Fruit fly (Drosophila melanogaster): ENCODE measurements around the gene CG45489.
A peak's percentile ranks its signal among the peaks of the same experiment; 100 is the strongest.

CG45489 gene

dm6 chrX:19886936-19887934, 41.7 kb downstream of the CG45489 start (continued):
- TF ChIP-seq CG34406 (GFP tag; optimal IDR thresholded peaks at IDR 0.05) (peak; percentile 21), CG8119 (GFP tag; IDR thresholded peaks at IDR 0.05) (peak; percentile 69), vri (GFP tag; optimal IDR thresholded peaks at IDR 0.05) (peak; percentile 95), OdsH (GFP tag; optimal IDR thresholded peaks at IDR 0.05) (peak; percentile 17), cyc (GFP tag; optimal IDR thresholded peaks at IDR 0.05) (peak; percentile 2), CG6792 (GFP tag; optimal IDR thresholded peaks at IDR 0.05) (peak; percentile 16), Ets96B (tag; optimal IDR thresholded peaks at IDR 0.05) (no peak), CG11762 (GFP tag; optimal IDR thresholded peaks at IDR 0.05; ENCODE audit: insufficient read depth) (peak; percentile 55), CG10631 (GFP tag; optimal IDR thresholded peaks at IDR 0.05) (peak; percentile 15), Sox102F (GFP tag; optimal IDR thresholded peaks at IDR 0.05) (no peak), CG15336 (GFP tag; IDR thresholded peaks at IDR 0.05) (peak; percentile 69), CG31627 (GFP tag; optimal IDR thresholded peaks at IDR 0.05) (no peak), Eip78C (GFP tag) (peak; percentile 77), CG10669 (GFP tag; optimal IDR thresholded peaks at IDR 0.05) (peak; percentile 24), Blimp-1 (GFP tag; optimal IDR thresholded peaks at IDR 0.05) (peak; percentile 39), CG1621 (tag; optimal IDR thresholded peaks at IDR 0.05) (peak; percentile 60), CG3919 (GFP tag; optimal IDR thresholded peaks at IDR 0.05) (peak; percentile 65), CG6276 (GFP tag; optimal IDR thresholded peaks at IDR 0.05) (peak; percentile 76), CG7368 (GFP tag; optimal IDR thresholded peaks at IDR 0.05) (no peak), Hr4 (GFP tag; optimal IDR thresholded peaks at IDR 0.05) (no peak), dsx (GFP tag; optimal IDR thresholded peaks at IDR 0.05; ENCODE audit: poor library complexity, severe bottlenecking) (no peak), CG6163 (GFP tag; IDR thresholded peaks at IDR 0.05) (peak; percentile 83), esn (GFP tag; optimal IDR thresholded peaks at IDR 0.05) (peak; percentile 39), salr (GFP tag; optimal IDR thresholded peaks at IDR 0.05) (peak; percentile 13 to 64)

dm6 chrX:19886515-19886914, 42.5 kb downstream of the CG45489 start:
- TF ChIP-seq CG32006 (GFP tag; optimal IDR thresholded peaks at IDR 0.05) (peak; percentile 24), Hr4 (GFP tag; optimal IDR thresholded peaks at IDR 0.05) (peak; percentile 3), CG11902 (GFP tag; optimal IDR thresholded peaks at IDR 0.05) (no peak), CG3919 (GFP tag; optimal IDR thresholded peaks at IDR 0.05) (no peak), dsx (GFP tag; optimal IDR thresholded peaks at IDR 0.05; ENCODE audit: poor library complexity, severe bottlenecking) (no peak), salr (GFP tag; optimal IDR thresholded peaks at IDR 0.05) (no peak)

dm6 chrX:19884204-19884603, 44.8 kb downstream of the CG45489 start:
- peak; percentile 5 for TF ChIP-seq Smox (GFP tag; optimal IDR thresholded peaks at IDR 0.05)
- TF ChIP-seq CG8319 (GFP tag; optimal IDR thresholded peaks at IDR 0.05), result no peak
- TF ChIP-seq svp (GFP tag), result no peak
- no peak for TF ChIP-seq CG1621 (tag; optimal IDR thresholded peaks at IDR 0.05)
- peak; percentile 0 for TF ChIP-seq Met (GFP tag; optimal IDR thresholded peaks at IDR 0.05)
- no peak for TF ChIP-seq CG8119 (GFP tag; IDR thresholded peaks at IDR 0.05)
- TF ChIP-seq CG32006 (GFP tag; optimal IDR thresholded peaks at IDR 0.05), result peak; percentile 69
- no peak for TF ChIP-seq CG11762 (GFP tag; optimal IDR thresholded peaks at IDR 0.05; ENCODE audit: insufficient read depth)
- TF ChIP-seq CG6808 (GFP tag; optimal IDR thresholded peaks at IDR 0.05), result peak; percentile 25
- TF ChIP-seq achi (GFP tag; optimal IDR thresholded peaks at IDR 0.05), result peak; percentile 30
- no peak for TF ChIP-seq Eip75B (GFP tag; optimal IDR thresholded peaks at IDR 0.05)
- no peak for TF ChIP-seq CG6276 (GFP tag; optimal IDR thresholded peaks at IDR 0.05)
- TF ChIP-seq fd59A (GFP tag; optimal IDR thresholded peaks at IDR 0.05), result no peak
- TF ChIP-seq CG10631 (GFP tag; optimal IDR thresholded peaks at IDR 0.05), result peak; percentile 8
- TF ChIP-seq Sox14 (GFP tag; optimal IDR thresholded peaks at IDR 0.05), result no peak
- TF ChIP-seq Hr39 (GFP tag; optimal IDR thresholded peaks at IDR 0.05), result no peak
- TF ChIP-seq Hr38 (GFP tag; optimal IDR thresholded peaks at IDR 0.05), result no peak
- no peak for TF ChIP-seq eg (GFP tag; IDR thresholded peaks at IDR 0.05)
- 0 out of 2 replicates have a peak, but pooled peaks have one; percentile 9 for TF ChIP-seq Gug (GFP tag; IDR thresholded peaks at IDR 0.05)
- TF ChIP-seq Blimp-1 (GFP tag; optimal IDR thresholded peaks at IDR 0.05), result no peak
- peak; percentile 18 for TF ChIP-seq CG3919 (GFP tag; optimal IDR thresholded peaks at IDR 0.05)
- no peak for TF ChIP-seq Lpt (GFP tag; optimal IDR thresholded peaks at IDR 0.05)
- TF ChIP-seq Ets21C (GFP tag; optimal IDR thresholded peaks at IDR 0.05), result no peak
- TF ChIP-seq topi (GFP tag; optimal IDR thresholded peaks at IDR 0.05), result peak; percentile 7
- no peak for TF ChIP-seq Sox15 (GFP tag; optimal IDR thresholded peaks at IDR 0.05)
- no peak for TF ChIP-seq CG6854 (GFP tag; optimal IDR thresholded peaks at IDR 0.05)
- TF ChIP-seq CG3032 (tag; optimal IDR thresholded peaks at IDR 0.05), result peak; percentile 4
- no peak for TF ChIP-seq CG11902 (GFP tag; optimal IDR thresholded peaks at IDR 0.05)

All from whole organism, prepupa.